Worm (Caenorhabditis elegans) whole organism, L2 larva: Measurements from ENCODE around the gene F52B11.5.
A peak's percentile ranks its signal among the peaks of the same experiment; 100 is the strongest.

ENCODE experiments used
- C34F6.9 ChIP-seq: fragments of 150-350 bp; optimal IDR thresholded peaks from 2 replicates; lab custom pipeline; 2014; ENCODE audit warnings: missing biosample characterization, missing genetic modification characterization
- F13H6.1 ChIP-seq: sonication (generic microtip); optimal IDR thresholded peaks from 2 replicates; lab custom pipeline; 2016; ENCODE audit warnings: missing genetic modification characterization, missing compliant biosample characterization
- R02D3.7 ChIP-seq: fragments of 150-350 bp; optimal IDR thresholded peaks from 2 replicates; lab custom pipeline; 2014; ENCODE audit warnings: missing biosample characterization, missing genetic modification characterization
- Y55F3AM.14 ChIP-seq: fragments of 200-800 bp; sonication (Bioruptor generic); optimal IDR thresholded peaks from 2 replicates; lab custom pipeline; 2018; ENCODE audit warnings: mild to moderate bottlenecking, missing genetic modification characterization, missing compliant biosample characterization
- ZK546.5 ChIP-seq: sonication (generic microtip); optimal IDR thresholded peaks from 2 replicates; lab custom pipeline; 2017; ENCODE audit warnings: missing biosample characterization, missing genetic modification characterization
- alr-1 ChIP-seq: fragments of 150-350 bp; optimal IDR thresholded peaks from 2 replicates; lab custom pipeline; 2014; ENCODE audit warnings: missing biosample characterization, missing genetic modification characterization
- aly-2 ChIP-seq: fragments of 150-350 bp; optimal IDR thresholded peaks from 2 replicates; lab custom pipeline; 2014; ENCODE audit warnings: missing biosample characterization, missing genetic modification characterization
- ama-1 ChIP-seq: fragments of 150-350 bp; optimal IDR thresholded peaks from 2 replicates; lab custom pipeline; 2018; ENCODE audit warnings: inconsistent platforms
- blmp-1 ChIP-seq: sonication (generic microtip); optimal IDR thresholded peaks from 2 replicates; lab custom pipeline; 2017; ENCODE audit warnings: missing genetic modification characterization, mild to moderate bottlenecking, missing compliant biosample characterization, antibody characterized with exemption, moderate library complexity; ENCODE audit not compliant: insufficient read depth
- ceh-16 ChIP-seq: fragments of 150-350 bp; optimal IDR thresholded peaks from 2 replicates; lab custom pipeline; 2014; ENCODE audit warnings: missing biosample characterization, missing genetic modification characterization
- ceh-82 ChIP-seq: fragments of 150-350 bp; optimal IDR thresholded peaks from 2 replicates; lab custom pipeline; 2014; ENCODE audit warnings: missing biosample characterization, missing genetic modification characterization
- crh-2 ChIP-seq: sonication (generic microtip); optimal IDR thresholded peaks from 2 replicates; lab custom pipeline; 2017; ENCODE audit warnings: missing biosample characterization, missing genetic modification characterization
- dmd-4 ChIP-seq: sonication (generic microtip); optimal IDR thresholded peaks from 2 replicates; lab custom pipeline; 2017; ENCODE audit warnings: missing biosample characterization, missing genetic modification characterization
- egl-27 ChIP-seq: sonication (generic microtip); optimal IDR thresholded peaks from 3 replicates; lab custom pipeline; 2017; ENCODE audit warnings: missing biosample characterization, missing genetic modification reagents, missing genetic modification characterization
- elt-1 ChIP-seq: fragments of 150-350 bp; optimal IDR thresholded peaks from 2 replicates; lab custom pipeline; 2014; ENCODE audit warnings: missing biosample characterization, missing genetic modification characterization
- elt-3 ChIP-seq: sonication (generic microtip); optimal IDR thresholded peaks from 2 replicates; lab custom pipeline; 2017; ENCODE audit warnings: missing biosample characterization, missing genetic modification characterization
- fos-1 ChIP-seq: fragments of 150-350 bp; optimal IDR thresholded peaks from 2 replicates; lab custom pipeline; 2014; ENCODE audit warnings: missing biosample characterization, missing genetic modification characterization
- gmeb-1 ChIP-seq: fragments of 150-350 bp; optimal IDR thresholded peaks from 2 replicates; lab custom pipeline; 2014; ENCODE audit warnings: missing biosample characterization, missing genetic modification characterization
- lin-11 ChIP-seq: fragments of 150-350 bp; sonication (generic microtip); optimal IDR thresholded peaks from 2 replicates; lab custom pipeline; 2014; ENCODE audit warnings: missing biosample characterization, missing genetic modification characterization, inconsistent platforms, mixed read lengths
- lin-13 ChIP-seq: fragments of 150-350 bp; optimal IDR thresholded peaks from 2 replicates; lab custom pipeline; 2014; ENCODE audit warnings: missing biosample characterization, missing genetic modification reagents, missing genetic modification characterization
- lin-39 ChIP-seq: fragments of 150-350 bp; optimal IDR thresholded peaks from 2 replicates; lab custom pipeline; 2014; ENCODE audit warnings: missing biosample characterization, missing genetic modification reagents, missing genetic modification characterization
- lsy-2 ChIP-seq, 2 experiments: fragments of 150-350 bp in 1 of 2; sonication (generic microtip) in 1 of 2; optimal IDR thresholded peaks; 2 replicates each; lab custom pipeline; 2014 to 2017; ENCODE audit warnings: missing biosample characterization in 2 of 2, missing genetic modification characterization in 2 of 2
- mab-5 ChIP-seq: fragments of 150-350 bp; optimal IDR thresholded peaks from 2 replicates; lab custom pipeline; 2014; ENCODE audit warnings: missing biosample characterization, missing genetic modification characterization
- mbf-1 ChIP-seq: sonication (generic microtip); optimal IDR thresholded peaks from 2 replicates; lab custom pipeline; 2017; ENCODE audit warnings: missing biosample characterization, missing genetic modification characterization
- mdl-1 ChIP-seq, 2 experiments: fragments of 150-350 bp in 1 of 2; sonication (generic microtip) in 1 of 2; optimal IDR thresholded peaks; 2 replicates each; lab custom pipeline; 2017; ENCODE audit warnings: missing biosample characterization in 2 of 2, missing genetic modification characterization in 2 of 2
- nhr-10 ChIP-seq: sonication (generic microtip); optimal IDR thresholded peaks from 2 replicates; lab custom pipeline; 2017; ENCODE audit warnings: missing biosample characterization, missing genetic modification characterization
- nhr-11 ChIP-seq: fragments of 150-350 bp; optimal IDR thresholded peaks from 2 replicates; lab custom pipeline; 2014; ENCODE audit warnings: missing biosample characterization, missing genetic modification characterization
- nhr-12 ChIP-seq: fragments of 150-350 bp; optimal IDR thresholded peaks from 2 replicates; lab custom pipeline; 2014; ENCODE audit warnings: missing biosample characterization, missing genetic modification characterization
- nhr-129 ChIP-seq: fragments of 150-350 bp; optimal IDR thresholded peaks from 2 replicates; lab custom pipeline; 2014; ENCODE audit warnings: missing biosample characterization, missing genetic modification characterization
- nhr-21 ChIP-seq: fragments of 150-350 bp; optimal IDR thresholded peaks from 2 replicates; lab custom pipeline; 2014; ENCODE audit warnings: missing biosample characterization, missing genetic modification characterization
- nhr-23 ChIP-seq: fragments of 150-350 bp; optimal IDR thresholded peaks from 2 replicates; lab custom pipeline; 2014; ENCODE audit warnings: missing biosample characterization, missing genetic modification reagents, missing genetic modification characterization
- nhr-237 ChIP-seq: fragments of 150-350 bp; optimal IDR thresholded peaks from 2 replicates; lab custom pipeline; 2014; ENCODE audit warnings: missing biosample characterization, missing genetic modification characterization
- nhr-25 ChIP-seq: fragments of 150-350 bp; sonication (generic microtip); optimal IDR thresholded peaks from 3 replicates; lab custom pipeline; 2014; ENCODE audit warnings: missing biosample characterization, missing genetic modification characterization
- nhr-6 ChIP-seq: fragments of 150-350 bp; optimal IDR thresholded peaks from 2 replicates; lab custom pipeline; 2014; ENCODE audit warnings: missing biosample characterization, missing genetic modification characterization
- nhr-77 ChIP-seq: fragments of 150-350 bp; optimal IDR thresholded peaks from 2 replicates; lab custom pipeline; 2014; ENCODE audit warnings: missing biosample characterization, missing genetic modification characterization
- peb-1 ChIP-seq: fragments of 150-350 bp; optimal IDR thresholded peaks from 2 replicates; lab custom pipeline; 2014; ENCODE audit warnings: missing biosample characterization, missing genetic modification characterization
- sem-4 ChIP-seq: fragments of 150-350 bp; optimal IDR thresholded peaks from 2 replicates; lab custom pipeline; 2014; ENCODE audit warnings: missing biosample characterization, missing genetic modification reagents, missing genetic modification characterization
- skn-1 ChIP-seq: sonication (generic microtip); optimal IDR thresholded peaks from 2 replicates; lab custom pipeline; 2017; ENCODE audit warnings: missing biosample characterization, missing genetic modification characterization
- sma-3 ChIP-seq: sonication (generic microtip); optimal IDR thresholded peaks from 2 replicates; lab custom pipeline; 2016; ENCODE audit warnings: missing genetic modification reagents, missing genetic modification characterization, missing compliant biosample characterization
- sma-9 ChIP-seq, 2 experiments: fragments of 150-350 bp in 1 of 2; sonication (generic microtip) in 1 of 2; optimal IDR thresholded peaks; 2 replicates each; lab custom pipeline; 2014 to 2016; ENCODE audit warnings: missing genetic modification characterization in 2 of 2, mild to moderate bottlenecking in 1 of 2, missing biosample characterization in 1 of 2, missing compliant biosample characterization in 1 of 2, missing genetic modification reagents in 1 of 2, moderate library complexity in 1 of 2
- snpc-4 ChIP-seq: fragments of 150-350 bp; optimal IDR thresholded peaks from 2 replicates; lab custom pipeline; 2014; ENCODE audit warnings: missing biosample characterization, missing genetic modification characterization
- unc-39 ChIP-seq: fragments of 150-350 bp; optimal IDR thresholded peaks from 2 replicates; lab custom pipeline; 2014; ENCODE audit warnings: missing biosample characterization, missing genetic modification characterization
- unc-55 ChIP-seq: fragments of 150-350 bp; sonication (generic microtip); optimal IDR thresholded peaks from 3 replicates; lab custom pipeline; 2014; ENCODE audit warnings: missing biosample characterization, missing genetic modification reagents, missing genetic modification characterization
- unc-62 ChIP-seq: fragments of 150-350 bp; optimal IDR thresholded peaks from 2 replicates; lab custom pipeline; 2014; ENCODE audit warnings: missing biosample characterization, missing genetic modification reagents, missing genetic modification characterization
- zag-1 ChIP-seq: fragments of 150-350 bp; optimal IDR thresholded peaks from 2 replicates; lab custom pipeline; 2014; ENCODE audit warnings: missing biosample characterization, missing genetic modification characterization
- ztf-1 ChIP-seq: fragments of 200-800 bp; sonication (Bioruptor generic); conservative IDR thresholded peaks from 2 replicates; pipeline ENCODE4 v1.3.6; 2022; ENCODE audit warnings: missing genetic modification characterization, missing compliant biosample characterization
- ztf-11 ChIP-seq: sonication (generic microtip); optimal IDR thresholded peaks from 2 replicates; lab custom pipeline; 2017; ENCODE audit warnings: missing biosample characterization, missing genetic modification characterization
- ztf-4 ChIP-seq: fragments of 150-350 bp; optimal IDR thresholded peaks from 2 replicates; lab custom pipeline; 2014; ENCODE audit warnings: missing biosample characterization, missing genetic modification characterization

The F52B11.5 gene

DNA sequence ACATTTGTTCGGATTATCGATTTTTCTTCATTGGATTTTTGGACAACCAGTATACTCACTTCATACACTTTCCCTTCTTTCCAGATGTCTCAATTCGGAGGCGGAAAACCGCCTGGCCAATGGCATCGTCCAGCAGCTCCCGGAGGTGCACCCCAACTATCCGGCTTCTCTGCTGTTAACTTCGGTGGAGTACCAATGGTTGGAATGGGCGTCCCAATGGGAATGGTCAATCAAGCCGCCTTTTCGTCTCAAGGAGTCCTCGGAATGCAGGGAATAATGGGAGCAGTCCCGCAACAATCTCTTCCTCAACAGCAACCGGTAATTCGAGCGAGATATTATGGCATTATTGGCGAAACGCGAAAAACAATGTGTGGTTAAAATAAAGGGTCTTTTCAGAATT lies 31.6 kb downstream of the F52B11.5 start, which contains the start of gene ccar-1:
TSS of gene ccar-1 (plus strand) at position 83 of the 400 bp plus-strand sequence.
- TF ChIP-seq ama-1 (lab: Kevin White, UChicago) (no peak), elt-1 (tag; lab: Kevin White, UChicago) (no peak), egl-27 (tag; lab: Kevin White, UChicago) (no peak), peb-1 (no peak), ztf-1 (no peak), ceh-82 (tag; lab: Kevin White, UChicago) (no peak), aly-2 (tag; lab: Kevin White, UChicago) (no peak), nhr-77 (no peak), nhr-21 (tag; lab: Kevin White, UChicago) (no peak), skn-1 (tag; lab: Kevin White, UChicago) (no peak)

DNA sequence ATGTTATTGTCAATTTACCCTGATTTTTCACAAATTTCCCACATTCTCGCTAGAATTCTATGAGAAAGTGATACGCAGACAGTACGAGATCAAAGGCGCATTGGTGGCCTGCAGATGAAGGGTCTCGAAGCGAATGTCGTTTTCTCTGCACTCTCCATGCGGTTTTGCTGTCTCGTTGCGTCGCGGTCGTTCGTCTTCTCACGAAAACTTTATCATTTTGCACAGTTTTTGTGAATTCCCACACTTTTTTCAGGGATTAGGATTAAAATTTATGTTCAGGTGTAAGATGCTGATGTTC lies 32.1 kb downstream of the F52B11.5 start:
- TF ChIP-seq nhr-23 = no peak
- TF ChIP-seq nhr-12 (tag; lab: Kevin White, UChicago) = no peak
- TF ChIP-seq egl-27 (tag; lab: Kevin White, UChicago) = peak; percentile 36
- TF ChIP-seq nhr-129 (tag; lab: Kevin White, UChicago) = peak; percentile 98
- peak; percentile 49 for TF ChIP-seq ZK546.5 (tag; lab: Kevin White, UChicago)
- TF ChIP-seq F13H6.1 (tag; lab: Kevin White, UChicago) = peak; percentile 85
- TF ChIP-seq elt-3 (tag; lab: Kevin White, UChicago) = no peak
- no peak for TF ChIP-seq aly-2 (tag; lab: Kevin White, UChicago)
- TF ChIP-seq nhr-77 = no peak
- peak; percentile 33 for TF ChIP-seq R02D3.7 (tag; lab: Kevin White, UChicago)
- no peak for TF ChIP-seq elt-1 (tag; lab: Kevin White, UChicago)
- TF ChIP-seq blmp-1 (tag; lab: Kevin White, UChicago) = peak; percentile 35
- TF ChIP-seq nhr-237 (tag; lab: Kevin White, UChicago) = no peak
- TF ChIP-seq ceh-82 (tag; lab: Kevin White, UChicago) = no peak
- peak; percentile 62 for TF ChIP-seq sma-3 (GFP tag; lab: Kevin White, UChicago)
- no peak for TF ChIP-seq unc-39 (tag; lab: Kevin White, UChicago)
- TF ChIP-seq lsy-2 (tag; optimal IDR thresholded peaks at IDR 0.05; lab: Kevin White, UChicago) = peak; percentile 81 to 92
- TF ChIP-seq nhr-6 (tag; lab: Kevin White, UChicago) = no peak
- peak; percentile 83 for TF ChIP-seq gmeb-1
- TF ChIP-seq dmd-4 (tag; lab: Kevin White, UChicago) = no peak
- TF ChIP-seq sma-9 (GFP tag; optimal IDR thresholded peaks at IDR 0.05; lab: Kevin White, UChicago) = peak; percentile 69
- no peak for TF ChIP-seq sma-9 (tag; optimal IDR thresholded peaks at IDR 0.05; lab: Kevin White, UChicago)
- TF ChIP-seq Y55F3AM.14 = no peak
- TF ChIP-seq unc-55 (GFP tag; lab: Kevin White, UChicago) = peak; percentile 96
- TF ChIP-seq mab-5 (tag; lab: Kevin White, UChicago) = peak; percentile 80
- TF ChIP-seq nhr-11 (tag; lab: Kevin White, UChicago) = no peak
- no peak for TF ChIP-seq skn-1 (tag; lab: Kevin White, UChicago)
- TF ChIP-seq ztf-1 = no peak
- TF ChIP-seq sem-4 (tag; lab: Kevin White, UChicago) = peak; percentile 23
- peak; percentile 87 for TF ChIP-seq crh-2 (tag; lab: Kevin White, UChicago)
- TF ChIP-seq nhr-21 (tag; lab: Kevin White, UChicago) = peak; percentile 75
- TF ChIP-seq fos-1 (tag; lab: Kevin White, UChicago) = peak; percentile 49
- no peak for TF ChIP-seq ztf-11 (tag; lab: Kevin White, UChicago)
- peak; percentile 91 for TF ChIP-seq lin-13 (GFP tag; lab: Kevin White, UChicago)
- peak; percentile 85 for TF ChIP-seq lin-11 (tag; lab: Kevin White, UChicago)
- peak; percentile 39 for TF ChIP-seq snpc-4 (tag; lab: Kevin White, UChicago)
- TF ChIP-seq ceh-16 = no peak
- peak in 1 of 2 experiments; percentile 29 for TF ChIP-seq mdl-1 (tag; optimal IDR thresholded peaks at IDR 0.05; lab: Kevin White, UChicago)
- peak; percentile 92 for TF ChIP-seq C34F6.9 (tag; lab: Kevin White, UChicago)
- TF ChIP-seq zag-1 (tag; lab: Kevin White, UChicago) = peak; percentile 21
- peak; percentile 64 for TF ChIP-seq ztf-4 (tag; lab: Kevin White, UChicago)
- no peak for TF ChIP-seq mbf-1 (tag; lab: Kevin White, UChicago)
- no peak for TF ChIP-seq unc-62 (GFP tag; lab: Kevin White, UChicago)
- TF ChIP-seq nhr-25 (tag; lab: Kevin White, UChicago) = peak; percentile 84
- no peak for TF ChIP-seq alr-1
- TF ChIP-seq ama-1 (lab: Kevin White, UChicago) = peak; percentile 25
- TF ChIP-seq lin-39 (tag; lab: Kevin White, UChicago) = no peak
- TF ChIP-seq nhr-10 (tag; lab: Kevin White, UChicago) = no peak
- no peak for TF ChIP-seq peb-1
- TF ChIP-seq, all 48 proteins: peak for 25
